Fruit fly (Drosophila melanogaster): ENCODE results near the gene nero.
A peak's percentile ranks its signal among the peaks of the same experiment; 100 is the strongest.

nero gene

dm6 chr3R:31748093-31748996, 987 bp upstream of the nero start (continued):
- TF ChIP-seq YL-1 (GFP tag; optimal IDR thresholded peaks at IDR 0.05) (peak; percentile 51), CG1603 (tag; optimal IDR thresholded peaks at IDR 0.05) (peak; percentile 30), CG12769 (tag; optimal IDR thresholded peaks at IDR 0.05) (peak; percentile 68), CG10565 (GFP tag; optimal IDR thresholded peaks at IDR 0.05) (no peak), trem (tag; optimal IDR thresholded peaks at IDR 0.05) (peak; percentile 8), fru (optimal IDR thresholded peaks at IDR 0.05) (peak; percentile 1), caup (GFP tag; optimal IDR thresholded peaks at IDR 0.05; ENCODE audit: severe bottlenecking) (peak; percentile 9), twi (tag; optimal IDR thresholded peaks at IDR 0.05) (peak; percentile 59), Dek (tag; optimal IDR thresholded peaks at IDR 0.05) (no peak), CG11085 (GFP tag; IDR thresholded peaks at IDR 0.05) (no peak), lbe (GFP tag; optimal IDR thresholded peaks at IDR 0.05) (peak; percentile 6), CG17568 (GFP tag; optimal IDR thresholded peaks at IDR 0.05) (peak; percentile 20), CG15514 (GFP tag; optimal IDR thresholded peaks at IDR 0.05) (peak; percentile 38), CG8924 (tag; optimal IDR thresholded peaks at IDR 0.05) (peak; percentile 48), CG17385 (GFP tag; optimal IDR thresholded peaks at IDR 0.05) (peak; percentile 98), emc (GFP tag; optimal IDR thresholded peaks at IDR 0.05) (no peak), HmgZ (tag; optimal IDR thresholded peaks at IDR 0.05) (peak; percentile 51), nerfin-1 (tag; optimal IDR thresholded peaks at IDR 0.05) (peak; percentile 74), odd (GFP tag; optimal IDR thresholded peaks at IDR 0.05) (peak; percentile 65), Atf3 (GFP tag; optimal IDR thresholded peaks at IDR 0.05) (no peak), mirr (GFP tag; optimal IDR thresholded peaks at IDR 0.05) (peak; percentile 37), kni (GFP tag; optimal IDR thresholded peaks at IDR 0.05) (peak; percentile 89), MESR4 (GFP tag; optimal IDR thresholded peaks at IDR 0.05) (peak; percentile 62), CG12071 (GFP tag; optimal IDR thresholded peaks at IDR 0.05) (peak; percentile 29), kah (GFP tag; optimal IDR thresholded peaks at IDR 0.05) (peak; percentile 72), zfh1 (GFP tag; IDR thresholded peaks at IDR 0.05) (no peak), dmrt99B (tag; optimal IDR thresholded peaks at IDR 0.05) (no peak), psq (GFP tag; optimal IDR thresholded peaks at IDR 0.05) (peak; percentile 100), CG15479 (GFP tag; optimal IDR thresholded peaks at IDR 0.05) (peak; percentile 95)

DNA sequence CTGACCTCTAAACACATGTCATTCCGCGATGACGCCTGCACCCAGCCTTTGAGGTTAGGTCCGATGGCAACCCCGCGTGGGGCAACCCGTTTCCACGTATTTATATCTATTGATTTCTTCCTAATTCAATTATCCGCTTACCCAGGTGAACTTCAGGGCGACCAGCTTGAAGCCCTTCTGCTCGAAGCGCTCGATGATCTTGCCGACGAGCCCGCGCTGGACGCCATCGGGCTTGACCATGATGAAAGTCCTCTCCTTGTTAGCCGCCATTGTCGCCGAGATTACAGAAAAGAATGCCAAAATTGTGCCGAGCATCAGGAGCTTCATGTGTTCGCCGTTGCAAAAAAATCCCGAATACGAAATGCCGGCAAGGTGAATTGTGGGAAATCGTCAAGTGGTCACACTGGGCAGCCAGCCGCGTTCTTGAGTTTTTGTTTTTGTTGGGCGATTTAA, 1.7 kb downstream of the nero start, which contains the start of gene awd:
awd (minus strand) TSS at position 449 of the 453 bp plus-strand sequence.
- TF ChIP-seq grau (tag; optimal IDR thresholded peaks at IDR 0.05) (peak; percentile 11), CG1603 (tag; optimal IDR thresholded peaks at IDR 0.05) (peak; percentile 60), HLH4C (GFP tag; IDR thresholded peaks at IDR 0.05; ENCODE audit: partially characterized antibody) (0 out of 3 replicates have a peak, but pooled peaks have one; percentile 29), CG12769 (tag; optimal IDR thresholded peaks at IDR 0.05) (peak; percentile 32), HmgZ (tag; optimal IDR thresholded peaks at IDR 0.05) (peak; percentile 50), CG16863 (GFP tag; optimal IDR thresholded peaks at IDR 0.05) (no peak), Dll (GFP tag; IDR thresholded peaks at IDR 0.05; ENCODE audit: partially characterized antibody) (peak; percentile 26; the same call in 1 of the 4 replicates), Sry-δ (GFP tag; optimal IDR thresholded peaks at IDR 0.05) (peak; percentile 26), CG12659 (GFP tag; optimal IDR thresholded peaks at IDR 0.05) (peak; percentile 75), CG9797 (GFP tag; optimal IDR thresholded peaks at IDR 0.05) (peak; percentile 88), CG34422 (GFP tag; IDR thresholded peaks at IDR 0.05) (peak; percentile 64; the same call in 1 of the 3 replicates), CG12744 (GFP tag; optimal IDR thresholded peaks at IDR 0.05) (no peak), Awh (GFP tag; IDR thresholded peaks at IDR 0.05) (no peak), mirr (GFP tag; optimal IDR thresholded peaks at IDR 0.05) (no peak), Nf-YC (tag; optimal IDR thresholded peaks at IDR 0.05) (no peak), bigmax (GFP tag; optimal IDR thresholded peaks at IDR 0.05) (peak; percentile 95), ac (GFP tag; optimal IDR thresholded peaks at IDR 0.05) (no peak), lov (optimal IDR thresholded peaks at IDR 0.05) (no peak), lov (GFP tag; IDR thresholded peaks at IDR 0.05) (peak; percentile 28; the same call in 1 of the 3 replicates), CG3995 (GFP tag; optimal IDR thresholded peaks at IDR 0.05) (peak; percentile 27), tna (GFP tag; IDR thresholded peaks at IDR 0.05; ENCODE audit: partially characterized antibody) (peak; percentile 15; the same call in 1 of the 2 replicates), Dref (GFP tag; IDR thresholded peaks at IDR 0.05) (peak; percentile 48), nerfin-2 (GFP tag; IDR thresholded peaks at IDR 0.05; ENCODE audit: partially characterized antibody) (no peak)
